Worm (Caenorhabditis elegans): ENCODE measurements around the gene T24C4.2.

ce11 chrIII:916897-917296, 47.1 kb upstream of the T24C4.2 start, which contains the start of gene idpp-13:
- no peak for TF ChIP-seq aptf-3 (GFP tag; IDR thresholded peaks at IDR 0.05)
- TF ChIP-seq F33H1.4 (GFP tag; IDR thresholded peaks at IDR 0.05), result no peak
- no peak for TF ChIP-seq F49E8.2 (tag; optimal IDR thresholded peaks at IDR 0.05; ENCODE audit: insufficient read depth)
- no peak for TF ChIP-seq lin-35 (GFP tag; optimal IDR thresholded peaks at IDR 0.05)
- no peak for TF ChIP-seq ztf-18 (tag; optimal IDR thresholded peaks at IDR 0.05)
- TF ChIP-seq nfya-1 (tag; optimal IDR thresholded peaks at IDR 0.05; ENCODE audit: borderline replicate concordance, insufficient read depth), result no peak

Data from whole organism, young adult.